Worm (Caenorhabditis elegans): ENCODE results near the gene csp-1.
A peak's percentile ranks its signal among the peaks of the same experiment; 100 is the strongest.

ce11 chrII:13637941-13638489 is 37.0 kb downstream of the csp-1 start, which contains the start of gene phdh-1:
- TF ChIP-seq dpl-1 (GFP tag; optimal IDR thresholded peaks at IDR 0.05) (no peak), madf-9 (GFP tag; conservative IDR thresholded peaks at IDR 0.05) (no peak), ces-1 (GFP tag; optimal IDR thresholded peaks at IDR 0.05) (no peak), pqm-1 (tag; optimal IDR thresholded peaks at IDR 0.05) (no peak), lin-15B (tag; optimal IDR thresholded peaks at IDR 0.05) (no peak), unc-62 (GFP tag; optimal IDR thresholded peaks at IDR 0.05 in 1 of 2) (peak in 1 of 2 experiments; percentile 18), unc-62 (tag; optimal IDR thresholded peaks at IDR 0.05) (no peak), nhr-77 (tag; optimal IDR thresholded peaks at IDR 0.05) (no peak), cey-2 (tag; optimal IDR thresholded peaks at IDR 0.05; ENCODE audit: borderline replicate concordance, insufficient read depth) (no peak), dve-1 (tag; optimal IDR thresholded peaks at IDR 0.05; ENCODE audit: insufficient read depth) (no peak), F26F4.8 (GFP tag; conservative IDR thresholded peaks at IDR 0.05) (no peak), mxl-2 (GFP tag; conservative IDR thresholded peaks at IDR 0.05) (no peak), ceh-82 (tag; optimal IDR thresholded peaks at IDR 0.05) (no peak), ceh-32 (tag; optimal IDR thresholded peaks at IDR 0.05; ENCODE audit: poor library complexity) (no peak)

Data from whole organism, L4 larva.